Worm (Caenorhabditis elegans): ENCODE data around the gene copb-1.

Gene copb-1

ce11 chrII:3044023-3044422 lies 34.6 kb upstream of the copb-1 start, which contains the start of gene sri-29:
sri-29 (plus strand) TSS chrII:3044323.
- TF ChIP-seq aptf-2 (GFP tag; conservative IDR thresholded peaks at IDR 0.05) = no peak
- no peak for TF ChIP-seq B0035.1 (tag; optimal IDR thresholded peaks at IDR 0.05)
- no peak for TF ChIP-seq F33H1.4 (GFP tag; IDR thresholded peaks at IDR 0.05)
- no peak for TF ChIP-seq snpc-1.1 (tag; optimal IDR thresholded peaks at IDR 0.05; ENCODE audit: insufficient read depth)
- no peak for TF ChIP-seq ztf-26 (tag; optimal IDR thresholded peaks at IDR 0.05)
- TF ChIP-seq attf-3 (GFP tag; conservative IDR thresholded peaks at IDR 0.05) = no peak
- TF ChIP-seq B0019.2 (GFP tag; conservative IDR thresholded peaks at IDR 0.05) = no peak
- TF ChIP-seq madf-6 (GFP tag; IDR thresholded peaks at IDR 0.05) = no peak
- no peak for TF ChIP-seq ama-1 (optimal IDR thresholded peaks at IDR 0.05)
- no peak for TF ChIP-seq ama-1 (GFP tag; optimal IDR thresholded peaks at IDR 0.05)
- TF ChIP-seq ceh-40 (GFP tag; IDR thresholded peaks at IDR 0.05) = no peak
- no peak for TF ChIP-seq lin-40 (tag; optimal IDR thresholded peaks at IDR 0.05)
- no peak for TF ChIP-seq pha-4 (tag; optimal IDR thresholded peaks at IDR 0.05)
- no peak for TF ChIP-seq mes-4 (tag; optimal IDR thresholded peaks at IDR 0.05)
- no peak for TF ChIP-seq hlh-12 (tag; optimal IDR thresholded peaks at IDR 0.05)

- TF ChIP-seq attf-3 (GFP tag; conservative IDR thresholded peaks at IDR 0.05) (0 out of 2 replicates have a peak, but pooled peaks have one; percentile 20), egl-44 (GFP tag; IDR thresholded peaks at IDR 0.05) (no peak), zfh-2 (GFP tag; conservative IDR thresholded peaks at IDR 0.05) (peak; percentile 85)
Observed at ce11 chrII:3045422-3045821, 33.2 kb upstream of the copb-1 start.

ce11 chrII:3045875-3046274 lies 32.7 kb upstream of the copb-1 start, which contains the start of gene sri-30:
sri-30 (plus strand) TSS chrII:3046175.
- no peak for TF ChIP-seq pbrm-1 (GFP tag; IDR thresholded peaks at IDR 0.05)
- TF ChIP-seq ets-4 (GFP tag; optimal IDR thresholded peaks at IDR 0.05) = no peak
- no peak for TF ChIP-seq mes-4 (tag; optimal IDR thresholded peaks at IDR 0.05)
- TF ChIP-seq die-1 (tag; optimal IDR thresholded peaks at IDR 0.05) = no peak
- no peak for TF ChIP-seq egl-18 (GFP tag; IDR thresholded peaks at IDR 0.05)
- TF ChIP-seq rcor-1 (GFP tag; IDR thresholded peaks at IDR 0.05) = no peak
- TF ChIP-seq aptf-3 (GFP tag; IDR thresholded peaks at IDR 0.05) = no peak
- TF ChIP-seq gei-17 (GFP tag; optimal IDR thresholded peaks at IDR 0.05) = no peak
- no peak for TF ChIP-seq egrh-3 (GFP tag; IDR thresholded peaks at IDR 0.05)
- TF ChIP-seq F57C9.4 (tag; optimal IDR thresholded peaks at IDR 0.05) = no peak
- TF ChIP-seq ekl-4 (GFP tag; IDR thresholded peaks at IDR 0.05) = no peak

ce11 chrII:3048378-3048777 lies 30.2 kb upstream of the copb-1 start, which contains the start of gene sri-28:
sri-28 (plus strand) TSS chrII:3048678.
- no peak for TF ChIP-seq athp-1 (tag; optimal IDR thresholded peaks at IDR 0.05)
- TF ChIP-seq lin-40 (tag; optimal IDR thresholded peaks at IDR 0.05) = no peak
- no peak for TF ChIP-seq lin-35 (GFP tag; optimal IDR thresholded peaks at IDR 0.05)

ce11 chrII:3048989-3049388 lies 29.6 kb upstream of the copb-1 start:
- TF ChIP-seq fkh-3 (tag; optimal IDR thresholded peaks at IDR 0.05) = no peak
- no peak for TF ChIP-seq rpc-1 (optimal IDR thresholded peaks at IDR 0.05)
- no peak for TF ChIP-seq rpc-1 (tag; optimal IDR thresholded peaks at IDR 0.05)
- TF ChIP-seq ekl-4 (GFP tag; IDR thresholded peaks at IDR 0.05) = no peak
- no peak for TF ChIP-seq nhr-80 (tag; optimal IDR thresholded peaks at IDR 0.05)
- TF ChIP-seq hsf-1 (GFP tag; IDR thresholded peaks at IDR 0.05) = 0 out of 2 replicates have a peak, but pooled peaks have one; percentile 39
- peak; percentile 24; the same call in 1 of the 2 replicates for TF ChIP-seq madf-6 (GFP tag; IDR thresholded peaks at IDR 0.05)

Data from whole organism, young adult.